Worm (Caenorhabditis elegans): ENCODE data around the gene gei-1.

ce11 chrIII:3377700-3378099 is 33.0 kb downstream of the gei-1 start:
- no peak for TF ChIP-seq egl-27 (tag; optimal IDR thresholded peaks at IDR 0.05)
- TF ChIP-seq attf-4 (tag; optimal IDR thresholded peaks at IDR 0.05): no peak
- no peak for TF ChIP-seq daf-12 (tag; optimal IDR thresholded peaks at IDR 0.05)
- no peak for TF ChIP-seq duxl-1 (tag; optimal IDR thresholded peaks at IDR 0.05; ENCODE audit: poor library complexity)

Measured in whole organism, L4 larva.